Fruit fly (Drosophila melanogaster) whole organism, adult: ENCODE results near the gene CG15249.
A peak's percentile ranks its signal among the peaks of the same experiment; 100 is the strongest.

Experiments used
- CG11617 ChIP-seq: fragments of 200-800 bp; sonication (Bioruptor generic); optimal IDR thresholded peaks from 2 replicates; lab custom pipeline; 2017; ENCODE audit warnings: mild to moderate bottlenecking, missing biosample characterization, missing genetic modification reagents, missing genetic modification characterization
- CG12768 ChIP-seq: fragments of 200-800 bp; sonication (Bioruptor generic); optimal IDR thresholded peaks from 2 replicates; lab custom pipeline; 2017; ENCODE audit warnings: missing biosample characterization, missing genetic modification characterization, mild to moderate bottlenecking, moderate library complexity, missing genetic modification reagents
- CG14711 ChIP-seq: fragments of 200-800 bp; sonication (Bioruptor generic); optimal IDR thresholded peaks from 2 replicates; lab custom pipeline; 2018; ENCODE audit warnings: missing biosample characterization, mild to moderate bottlenecking, missing genetic modification characterization, moderate library complexity
- CG1620 ChIP-seq: fragments of 200-800 bp; sonication (Bioruptor generic); optimal IDR thresholded peaks from 2 replicates; lab custom pipeline; 2016; ENCODE audit warnings: missing biosample characterization, missing genetic modification characterization
- CG33017 ChIP-seq: fragments of 200-800 bp; sonication (Bioruptor generic); optimal IDR thresholded peaks from 2 replicates; lab custom pipeline; 2018; ENCODE audit warnings: missing biosample characterization, mild to moderate bottlenecking, missing genetic modification characterization, moderate library complexity
- CG5204 ChIP-seq: fragments of 200-800 bp; sonication (Bioruptor generic); optimal IDR thresholded peaks from 2 replicates; lab custom pipeline; 2016; ENCODE audit warnings: missing biosample characterization, missing genetic modification characterization
- CG7045 ChIP-seq: fragments of 200-800 bp; sonication (Bioruptor generic); optimal IDR thresholded peaks from 2 replicates; lab custom pipeline; 2017; ENCODE audit warnings: missing biosample characterization, mild to moderate bottlenecking, missing genetic modification characterization
- CG7101 ChIP-seq: fragments of 200-800 bp; sonication (Bioruptor generic); optimal IDR thresholded peaks from 2 replicates; lab custom pipeline; 2018; ENCODE audit warnings: missing biosample characterization, mild to moderate bottlenecking, missing genetic modification characterization, moderate library complexity
- Clk ChIP-seq: fragments of 200-800 bp; sonication (Bioruptor generic); optimal IDR thresholded peaks from 2 replicates; lab custom pipeline; 2017; ENCODE audit warnings: missing biosample characterization, missing genetic modification characterization
- Crg-1 ChIP-seq: fragments of 200-800 bp; sonication (Bioruptor generic); optimal IDR thresholded peaks from 2 replicates; lab custom pipeline; 2016; ENCODE audit warnings: missing biosample characterization, missing genetic modification characterization
- Hr96 ChIP-seq: fragments of 200-800 bp; sonication (Bioruptor generic); optimal IDR thresholded peaks from 2 replicates; lab custom pipeline; 2016; ENCODE audit warnings: missing biosample characterization, missing genetic modification characterization
- Mnt ChIP-seq: fragments of 200-800 bp; sonication (Bioruptor generic); optimal IDR thresholded peaks from 2 replicates; lab custom pipeline; 2016; ENCODE audit warnings: missing biosample characterization, mild to moderate bottlenecking, missing genetic modification characterization
- bab1 ChIP-seq: fragments of 200-800 bp; sonication (Bioruptor generic); optimal IDR thresholded peaks from 3 replicates; lab custom pipeline; 2019; ENCODE audit warnings: missing biosample characterization, mild to moderate bottlenecking, missing genetic modification characterization, moderate library complexity
- cic ChIP-seq: fragments of 200-800 bp; sonication (Bioruptor generic); optimal IDR thresholded peaks from 2 replicates; lab custom pipeline; 2017; ENCODE audit warnings: missing biosample characterization, mild to moderate bottlenecking, missing genetic modification characterization, moderate library complexity
- cnc ChIP-seq, 2 experiments: fragments of >200 bp; optimal IDR thresholded peaks; 2 replicates each; lab custom pipeline; 2017
- kay ChIP-seq: fragments of 200-800 bp; sonication (Bioruptor generic); peaks from one replicate; lab custom pipeline; 2016; ENCODE audit warnings: missing biosample characterization, missing genetic modification characterization, borderline replicate concordance
- ovo ChIP-seq: fragments of 200-800 bp; sonication (Bioruptor generic); optimal IDR thresholded peaks from 2 replicates; lab custom pipeline; 2016; ENCODE audit warnings: missing biosample characterization, missing genetic modification characterization
- pad ChIP-seq: fragments of 200-800 bp; sonication (Bioruptor generic); optimal IDR thresholded peaks from 3 replicates; lab custom pipeline; 2017; ENCODE audit warnings: missing biosample characterization, missing genetic modification characterization, mild to moderate bottlenecking, moderate library complexity, missing genetic modification reagents
- tj ChIP-seq: fragments of 200-800 bp; sonication (Bioruptor generic); optimal IDR thresholded peaks from 3 replicates; lab custom pipeline; 2017; ENCODE audit warnings: missing biosample characterization, mild to moderate bottlenecking, missing genetic modification characterization, moderate library complexity
- toe ChIP-seq: fragments of 200-800 bp; sonication (Bioruptor generic); optimal IDR thresholded peaks from 2 replicates; lab custom pipeline; 2016; ENCODE audit warnings: missing biosample characterization, missing genetic modification characterization

The CG15249 gene

DNA sequence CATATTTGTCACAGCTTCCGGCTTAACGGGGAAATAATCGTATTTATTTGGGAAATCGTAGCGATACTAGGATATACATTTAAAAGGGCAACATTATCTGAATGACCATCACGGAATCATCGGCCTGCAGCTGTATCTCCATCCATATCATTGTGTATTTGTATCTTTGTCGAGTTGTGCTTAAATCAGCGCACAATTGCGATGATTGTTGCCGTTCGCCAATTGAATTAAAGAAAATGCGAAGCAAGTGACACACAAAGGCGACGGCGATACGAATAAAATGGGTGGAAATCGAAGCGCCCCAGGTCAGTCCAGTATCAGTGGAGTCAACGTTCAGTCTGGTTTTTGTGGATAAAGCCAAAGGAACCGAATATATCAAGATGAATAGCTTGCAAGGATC is 19.8 kb downstream of the CG15249 start, which contains the start of gene CG9686:
TSS of gene CG9686 (plus strand) at position 301 of the 400 bp plus-strand sequence.
- TF ChIP-seq CG7101 (tag; lab: Kevin White, UChicago) = no peak
- TF ChIP-seq CG33017 = no peak
- no peak for TF ChIP-seq CG14711 (tag; lab: Kevin White, UChicago)
- TF ChIP-seq ovo (GFP tag; lab: Kevin White, UChicago) = no peak
- no peak for TF ChIP-seq cnc (optimal IDR thresholded peaks at IDR 0.05; lab: Kevin White, UChicago)
- TF ChIP-seq pad (GFP tag; lab: Kevin White, UChicago) = no peak
- TF ChIP-seq tj (GFP tag; lab: Kevin White, UChicago) = no peak
- TF ChIP-seq CG7045 = no peak
- TF ChIP-seq Crg-1 (GFP tag; lab: Kevin White, UChicago) = no peak
- TF ChIP-seq bab1 (GFP tag; lab: Kevin White, UChicago) = no peak
- no peak for TF ChIP-seq Hr96 (GFP tag; lab: Kevin White, UChicago)
- no peak for TF ChIP-seq cic (GFP tag; lab: Kevin White, UChicago)
- no peak for TF ChIP-seq toe (GFP tag; lab: Kevin White, UChicago)
- no peak for TF ChIP-seq Mnt

DNA sequence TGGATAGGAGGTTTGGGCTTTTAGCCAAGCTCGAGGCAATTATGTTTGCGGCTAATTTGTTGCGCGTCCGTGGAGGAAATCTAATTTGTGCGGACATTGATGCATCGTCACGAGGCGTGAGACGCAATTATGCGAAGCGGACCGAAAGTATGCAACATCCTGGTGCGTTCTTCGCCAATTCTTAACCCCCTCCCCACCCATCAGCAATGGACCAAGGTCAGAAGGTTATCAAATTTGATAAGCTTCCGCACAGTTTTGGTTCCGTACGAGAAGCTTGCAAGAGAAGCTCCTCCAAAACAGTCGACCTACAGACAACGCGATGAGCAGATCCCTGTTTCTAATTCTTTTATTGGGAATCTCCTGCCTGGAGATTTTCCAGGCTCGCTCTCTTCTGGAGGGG is 21.3 kb downstream of the CG15249 start, which contains the start of gene CG1468:
TSS of gene CG1468 (plus strand) at position 298 of the 400 bp plus-strand sequence.
- TF ChIP-seq CG1620 (GFP tag; lab: Kevin White, UChicago) (no peak), Hr96 (GFP tag; lab: Kevin White, UChicago) (no peak), ovo (GFP tag; lab: Kevin White, UChicago) (no peak), toe (GFP tag; lab: Kevin White, UChicago) (no peak), Crg-1 (GFP tag; lab: Kevin White, UChicago) (no peak), CG11617 (no peak), pad (GFP tag; lab: Kevin White, UChicago) (no peak)

DNA sequence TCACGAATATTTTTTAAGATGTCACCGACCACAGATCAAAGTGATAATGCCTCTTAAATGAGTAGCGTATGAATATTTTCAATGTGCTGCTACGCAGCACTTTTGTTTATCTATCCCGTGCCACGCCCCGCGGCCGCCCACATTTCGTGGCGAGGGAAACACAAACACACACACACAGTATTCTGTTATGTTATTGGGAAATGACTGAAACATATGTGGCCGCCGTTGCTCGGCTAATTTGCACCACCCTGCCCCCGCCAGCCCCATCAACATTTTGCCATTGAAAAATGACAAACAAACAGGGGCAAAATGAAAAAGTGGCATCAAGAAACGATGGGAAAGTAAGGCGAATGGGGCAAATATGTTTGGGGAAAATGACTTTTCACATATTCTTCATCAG is 22.1 kb downstream of the CG15249 start:
- TF ChIP-seq CG5204 (no peak), CG7045 (no peak), Clk (GFP tag; lab: Kevin White, UChicago) (no peak), CG1620 (GFP tag; lab: Kevin White, UChicago) (no peak), CG33017 (no peak), CG11617 (no peak), cic (GFP tag; lab: Kevin White, UChicago) (no peak), Mnt (no peak), kay (no peak)

DNA sequence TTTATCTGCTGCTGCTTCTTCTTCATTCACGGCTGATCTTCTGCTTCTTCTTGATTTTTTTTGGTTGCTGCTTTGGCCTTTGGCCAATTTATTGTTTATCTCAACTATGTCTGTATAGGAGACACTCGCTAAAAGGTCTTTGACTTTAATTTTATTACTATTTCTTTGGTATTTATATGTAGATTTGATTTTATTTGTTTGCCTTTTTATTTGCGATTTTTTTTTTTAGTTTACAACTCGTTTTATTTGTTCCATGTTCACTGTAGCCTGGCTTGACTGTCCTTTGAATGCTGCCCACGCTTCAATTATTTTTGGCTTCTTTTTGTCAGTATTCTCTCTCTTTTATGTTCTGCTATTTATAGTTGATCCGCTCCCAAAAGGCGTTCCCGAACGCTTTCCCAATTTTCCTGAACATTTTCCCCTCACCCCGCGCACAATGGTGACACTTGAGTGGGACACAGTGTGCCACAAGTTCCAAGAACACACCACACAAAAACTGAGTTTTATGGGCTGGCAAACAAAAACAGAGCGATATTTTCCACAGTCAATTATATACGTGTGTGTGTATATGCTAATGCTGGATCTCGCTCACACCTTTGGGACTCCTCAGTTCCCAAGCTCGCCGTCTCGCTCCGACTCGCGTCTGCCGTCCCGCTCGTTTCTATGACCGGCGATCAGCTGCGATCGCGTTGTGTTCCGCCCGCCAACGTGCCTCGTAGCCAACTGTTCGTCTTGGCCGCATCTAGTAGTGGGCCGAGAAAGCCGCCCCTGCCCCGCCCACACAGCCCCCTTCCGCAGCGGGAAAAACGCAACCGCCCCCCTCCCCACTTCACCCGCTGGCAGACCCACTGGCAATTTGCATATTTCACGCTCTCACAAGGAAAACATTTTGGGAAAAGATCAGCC is 23.2 kb downstream of the CG15249 start, which contains the start of gene CG15247:
TSS of gene CG15247 (minus strand) at position 725 of the 906 bp plus-strand sequence.
- TF ChIP-seq CG33017 = no peak
- TF ChIP-seq bab1 (GFP tag; lab: Kevin White, UChicago) = no peak
- no peak for TF ChIP-seq toe (GFP tag; lab: Kevin White, UChicago)
- TF ChIP-seq CG11617 = no peak
- no peak for TF ChIP-seq tj (GFP tag; lab: Kevin White, UChicago)
- no peak for TF ChIP-seq cic (GFP tag; lab: Kevin White, UChicago)
- TF ChIP-seq ovo (GFP tag; lab: Kevin White, UChicago) = no peak
- no peak for TF ChIP-seq kay
- peak; percentile 12 for TF ChIP-seq CG14711 (tag; lab: Kevin White, UChicago)
- TF ChIP-seq CG12768 (GFP tag; lab: Kevin White, UChicago) = no peak
- TF ChIP-seq CG7101 (tag; lab: Kevin White, UChicago) = peak; percentile 37
- no peak for TF ChIP-seq Mnt
- TF ChIP-seq CG5204 = no peak
- TF ChIP-seq CG1620 (GFP tag; lab: Kevin White, UChicago) = no peak
- no peak for TF ChIP-seq pad (GFP tag; lab: Kevin White, UChicago)
- TF ChIP-seq CG7045 = no peak
- no peak for TF ChIP-seq Clk (GFP tag; lab: Kevin White, UChicago)

DNA sequence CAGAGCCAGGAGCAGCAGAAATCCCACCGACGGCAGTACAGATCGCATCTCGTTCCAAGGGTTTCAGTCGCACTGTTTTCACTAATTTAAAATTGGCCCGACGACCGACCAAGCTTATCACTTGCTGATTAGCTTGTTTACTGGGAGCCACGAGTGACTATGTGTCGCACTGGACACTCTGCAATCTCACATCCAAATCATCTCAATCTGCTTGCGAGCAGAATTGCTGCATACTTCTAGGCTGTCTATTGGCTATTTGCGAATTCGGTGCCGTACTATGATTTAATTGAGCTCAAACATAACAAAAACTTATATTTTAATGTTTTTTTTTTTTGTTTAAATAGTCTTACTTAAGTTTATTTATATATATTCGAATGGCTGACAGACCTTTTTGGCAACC is 25.5 kb downstream of the CG15249 start, which contains the start of gene CG32695:
TSS of gene CG32695 (minus strand) at position 141 of the 400 bp plus-strand sequence.
- TF ChIP-seq bab1 (GFP tag; lab: Kevin White, UChicago) (no peak), Mnt (peak; percentile 53)

DNA sequence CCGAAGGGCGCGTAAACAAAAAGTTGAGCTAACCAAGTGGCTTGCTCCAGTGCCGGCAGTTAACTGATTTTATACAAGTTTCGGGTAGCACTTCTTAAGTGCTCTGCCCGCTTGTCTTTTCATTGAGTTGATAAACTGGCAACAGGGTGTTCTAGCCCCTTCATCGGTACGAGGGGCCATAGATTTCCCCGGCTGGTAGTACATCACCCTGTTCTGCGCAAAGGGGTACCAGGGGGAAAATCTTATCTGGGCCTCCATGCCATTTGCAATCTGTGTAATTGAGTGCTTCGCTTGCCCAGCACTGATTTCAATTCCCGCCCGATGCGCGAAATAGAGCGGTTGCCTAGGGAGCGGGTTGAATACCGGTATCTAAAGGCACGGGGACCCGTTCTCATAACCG is 27.8 kb downstream of the CG15249 start, which contains the start of gene CG45061:
TSS of gene CG45061 (minus strand) at position 71 of the 400 bp plus-strand sequence.
- TF ChIP-seq CG7101 (tag; lab: Kevin White, UChicago) = peak; percentile 45
- TF ChIP-seq CG11617 = no peak
- peak; percentile 30 for TF ChIP-seq Mnt
- peak; percentile 9 for TF ChIP-seq cic (GFP tag; lab: Kevin White, UChicago)
